Worm (Caenorhabditis elegans): ENCODE results near the gene T15H9.5.

DNA sequence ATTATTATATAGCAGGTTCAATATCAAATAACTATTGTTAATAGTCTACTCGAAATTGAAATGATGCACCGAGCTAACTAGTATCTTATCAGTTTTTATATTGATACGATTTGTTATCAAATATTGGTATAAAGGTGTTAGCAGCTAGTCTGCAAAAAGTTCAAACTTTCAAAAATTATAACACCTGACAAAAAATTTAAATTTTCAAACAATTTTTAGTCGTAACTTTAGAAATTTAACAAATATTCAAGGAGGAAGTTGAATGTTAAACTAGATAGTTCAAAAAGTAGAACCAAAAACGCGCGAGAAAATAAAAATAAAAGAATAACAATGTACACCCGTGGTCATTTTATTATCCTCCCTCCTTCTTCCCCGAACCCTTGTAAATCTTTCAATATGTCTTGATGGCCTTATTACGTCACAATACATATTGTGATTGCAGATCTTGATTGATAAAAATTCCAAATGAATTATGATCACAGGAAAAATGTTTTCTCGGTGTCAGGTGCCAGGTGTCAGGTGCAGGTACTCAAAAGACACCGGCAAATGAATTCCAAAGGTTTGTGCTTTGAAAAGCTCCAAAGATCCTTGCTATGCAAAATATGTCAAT is 44.4 kb upstream of the T15H9.5 start, which contains the start of gene ZK1307.1:
- no peak for TF ChIP-seq cog-1 (tag; optimal IDR thresholded peaks at IDR 0.05)
- no peak for TF ChIP-seq klf-2 (GFP tag; conservative IDR thresholded peaks at IDR 0.05)
- TF ChIP-seq ref-1 (GFP tag; conservative IDR thresholded peaks at IDR 0.05), result no peak
- TF ChIP-seq tab-1 (GFP tag; IDR thresholded peaks at IDR 0.05), result no peak
- no peak for TF ChIP-seq flt-1 (GFP tag; IDR thresholded peaks at IDR 0.05)
- TF ChIP-seq T22C8.4 (GFP tag; IDR thresholded peaks at IDR 0.05), result no peak
- TF ChIP-seq ztf-23 (GFP tag; IDR thresholded peaks at IDR 0.05), result no peak

Measured in whole organism, midembryonic.